Fruit fly (Drosophila melanogaster) whole organism, embryonic: ENCODE data around the gene CG34462.

Experiments
- Ada2b ChIP-seq: fragments of 200-800 bp; sonication (Bioruptor generic); IDR thresholded peaks from 2 replicates; pipeline ENCODE4 v1.3.6; 2022; ENCODE audit warnings: missing biosample characterization, missing genetic modification characterization
- Atf-2 ChIP-seq: fragments of 200-800 bp; sonication (Bioruptor generic); optimal IDR thresholded peaks from 2 replicates; lab custom pipeline; 2016; ENCODE audit warnings: missing biosample characterization, missing genetic modification characterization
- B-H1 ChIP-seq: fragments of 200-800 bp; sonication (Bioruptor generic); IDR thresholded peaks from 3 replicates; pipeline ENCODE4 v1.3.6; 2022; ENCODE audit warnings: missing biosample characterization, missing genetic modification characterization
- CG10366 ChIP-seq: fragments of 200-800 bp; sonication (Bioruptor generic); IDR thresholded peaks from 2 replicates; pipeline ENCODE4 v1.3.6; 2022; ENCODE audit warnings: missing biosample characterization, missing genetic modification characterization
- CG12155 ChIP-seq: fragments of 200-800 bp; sonication (Bioruptor generic); optimal IDR thresholded peaks from 3 replicates; lab custom pipeline; 2016; ENCODE audit warnings: missing biosample characterization, missing genetic modification characterization
- CG13424 ChIP-seq: fragments of 200-800 bp; sonication (Bioruptor generic); optimal IDR thresholded peaks from 2 replicates; lab custom pipeline; 2019; ENCODE audit warnings: missing biosample characterization, mild to moderate bottlenecking, missing genetic modification characterization, moderate library complexity
- CG13775 ChIP-seq: fragments of 200-800 bp; sonication (Bioruptor generic); optimal IDR thresholded peaks from 3 replicates; lab custom pipeline; 2017; ENCODE audit warnings: missing biosample characterization, mild to moderate bottlenecking, missing genetic modification characterization
- CG14441 ChIP-seq: fragments of 200-800 bp; sonication (Bioruptor generic); IDR thresholded peaks from 2 replicates; pipeline ENCODE4 v1.3.6; 2022; ENCODE audit warnings: missing biosample characterization, missing genetic modification characterization
- CG14710 ChIP-seq: fragments of 200-800 bp; sonication (Bioruptor generic); optimal IDR thresholded peaks from 3 replicates; lab custom pipeline; 2019; ENCODE audit warnings: missing biosample characterization, mild to moderate bottlenecking, missing genetic modification characterization, moderate library complexity
- CG15514 ChIP-seq: fragments of 200-800 bp; sonication (Bioruptor generic); optimal IDR thresholded peaks from 3 replicates; lab custom pipeline; 2017; ENCODE audit warnings: missing biosample characterization, missing genetic modification characterization, mild to moderate bottlenecking, moderate library complexity, missing genetic modification reagents
- CG1792 ChIP-seq: fragments of 200-800 bp; sonication (Bioruptor generic); optimal IDR thresholded peaks from 2 replicates; lab custom pipeline; 2016; ENCODE audit warnings: missing biosample characterization, missing genetic modification characterization
- CG31224 ChIP-seq: fragments of 200-800 bp; sonication (Bioruptor generic); IDR thresholded peaks from 2 replicates; pipeline ENCODE4 v1.3.6; 2022; ENCODE audit warnings: missing biosample characterization, missing genetic modification characterization
- CG32532 ChIP-seq: fragments of 200-800 bp; sonication (Bioruptor generic); IDR thresholded peaks from 2 replicates; pipeline ENCODE4 v1.3.6; 2022; ENCODE audit warnings: missing biosample characterization, missing genetic modification characterization
- CG32767 ChIP-seq: fragments of 200-800 bp; sonication (Bioruptor generic); IDR thresholded peaks from 2 replicates; pipeline ENCODE4 v1.3.6; 2022; ENCODE audit warnings: missing biosample characterization, missing genetic modification characterization
- CG3407 ChIP-seq: fragments of 200-800 bp; sonication (Bioruptor generic); optimal IDR thresholded peaks from 2 replicates; lab custom pipeline; 2018; ENCODE audit warnings: missing biosample characterization, mild to moderate bottlenecking, missing genetic modification characterization
- CG3838 ChIP-seq: fragments of 200-800 bp; sonication (Bioruptor generic); optimal IDR thresholded peaks from 3 replicates; lab custom pipeline; 2016; ENCODE audit warnings: missing biosample characterization, missing genetic modification characterization
- CG43689 ChIP-seq: fragments of 200-800 bp; sonication (Bioruptor generic); IDR thresholded peaks from 2 replicates; pipeline ENCODE4 v1.3.6; 2022; ENCODE audit warnings: missing biosample characterization, missing genetic modification characterization
- CG4854 ChIP-seq: fragments of 200-800 bp; sonication (Bioruptor generic); optimal IDR thresholded peaks from 2 replicates; lab custom pipeline; 2016; ENCODE audit warnings: missing biosample characterization, missing genetic modification characterization, inconsistent platforms
- CG5953 ChIP-seq: fragments of 200-800 bp; sonication (Bioruptor generic); IDR thresholded peaks from 2 replicates; pipeline ENCODE4 v1.3.6; 2022; ENCODE audit warnings: missing biosample characterization, missing genetic modification characterization
- CG6689 ChIP-seq: fragments of 200-800 bp; sonication (Bioruptor generic); IDR thresholded peaks from 2 replicates; pipeline ENCODE4 v1.3.6; 2022; ENCODE audit warnings: missing biosample characterization, missing genetic modification characterization
- CG8281 ChIP-seq: fragments of 200-800 bp; sonication (Bioruptor generic); optimal IDR thresholded peaks from 2 replicates; lab custom pipeline; 2018; ENCODE audit warnings: missing biosample characterization, mild to moderate bottlenecking, missing genetic modification characterization, moderate library complexity
- CG9932 ChIP-seq: fragments of 200-800 bp; sonication (Bioruptor generic); IDR thresholded peaks from 2 replicates; pipeline ENCODE4 v1.3.6; 2022; ENCODE audit warnings: missing biosample characterization, missing genetic modification characterization
- D19B ChIP-seq: fragments of 200-800 bp; sonication (Bioruptor generic); optimal IDR thresholded peaks from 2 replicates; lab custom pipeline; 2017; ENCODE audit warnings: missing biosample characterization, mild to moderate bottlenecking, missing genetic modification characterization
- Dek ChIP-seq: fragments of 200-800 bp; sonication (Bioruptor generic); optimal IDR thresholded peaks from 3 replicates; lab custom pipeline; 2019; ENCODE audit warnings: missing biosample characterization, mild to moderate bottlenecking, missing genetic modification characterization, moderate library complexity
- Fer3 ChIP-seq: fragments of 200-800 bp; sonication (Bioruptor generic); optimal IDR thresholded peaks from 2 replicates; lab custom pipeline; 2018; ENCODE audit warnings: missing biosample characterization, mild to moderate bottlenecking, missing genetic modification characterization, moderate library complexity
- MTF-1 ChIP-seq: fragments of 200-800 bp; sonication (Bioruptor generic); optimal IDR thresholded peaks from 2 replicates; lab custom pipeline; 2018; ENCODE audit warnings: missing biosample characterization, mild to moderate bottlenecking, missing genetic modification characterization, borderline replicate concordance
- Med ChIP-seq: fragments of 200-800 bp; sonication (Bioruptor generic); peaks from one replicate; lab custom pipeline; 2016; ENCODE audit warnings: missing biosample characterization, missing genetic modification characterization, mild to moderate bottlenecking, inconsistent platforms, moderate library complexity
- Meics ChIP-seq: fragments of 200-800 bp; sonication (Bioruptor generic); optimal IDR thresholded peaks from 2 replicates; lab custom pipeline; 2017; ENCODE audit warnings: missing biosample characterization, mild to moderate bottlenecking, missing genetic modification characterization
- Six4 ChIP-seq: fragments of 200-800 bp; sonication (Bioruptor generic); optimal IDR thresholded peaks from 2 replicates; lab custom pipeline; 2016; ENCODE audit warnings: missing biosample characterization, missing genetic modification characterization
- Xbp1 ChIP-seq: fragments of 200-800 bp; sonication (Bioruptor generic); optimal IDR thresholded peaks from 3 replicates; lab custom pipeline; 2016; ENCODE audit warnings: missing biosample characterization, mild to moderate bottlenecking, missing genetic modification characterization
- al ChIP-seq: fragments of 200-800 bp; sonication (Bioruptor generic); IDR thresholded peaks from 2 replicates; pipeline ENCODE4 v1.3.6; 2022; ENCODE audit warnings: missing biosample characterization, missing genetic modification characterization
- az2 ChIP-seq: fragments of 200-800 bp; sonication (Bioruptor generic); optimal IDR thresholded peaks from 3 replicates; lab custom pipeline; 2016; ENCODE audit warnings: missing biosample characterization, missing genetic modification characterization
- br ChIP-seq: fragments of >200 bp; optimal IDR thresholded peaks from 2 replicates; lab custom pipeline; 2017
- chm ChIP-seq: fragments of 200-800 bp; sonication (Bioruptor generic); IDR thresholded peaks from 2 replicates; pipeline ENCODE4 v1.3.6; 2022; ENCODE audit warnings: missing biosample characterization, missing genetic modification characterization
- dimm ChIP-seq: fragments of 200-800 bp; sonication (Bioruptor generic); IDR thresholded peaks from 2 replicates; pipeline ENCODE4 v1.3.6; 2022; ENCODE audit warnings: missing biosample characterization, missing genetic modification characterization
- dm ChIP-seq: fragments of 200-800 bp; sonication (Bioruptor generic); optimal IDR thresholded peaks from 3 replicates; lab custom pipeline; 2016; ENCODE audit warnings: missing biosample characterization, missing genetic modification characterization
- eve ChIP-seq, 2 experiments: fragments of >200 bp; optimal IDR thresholded peaks; 2 replicates each; lab custom pipeline; 2017; ENCODE audit warnings: missing biosample characterization in 2 of 2, missing genetic modification characterization in 2 of 2
- grau ChIP-seq: fragments of 200-800 bp; optimal IDR thresholded peaks from 3 replicates; lab custom pipeline; 2019; ENCODE audit warnings: missing biosample characterization, mild to moderate bottlenecking, missing genetic modification characterization, moderate library complexity
- lab ChIP-seq: fragments of 200-800 bp; sonication (Bioruptor generic); optimal IDR thresholded peaks from 3 replicates; lab custom pipeline; 2017; ENCODE audit warnings: missing biosample characterization, missing genetic modification characterization, mild to moderate bottlenecking, moderate library complexity, missing genetic modification reagents
- lmd ChIP-seq: fragments of 200-800 bp; sonication (Bioruptor generic); IDR thresholded peaks from 2 replicates; pipeline ENCODE4 v1.3.6; 2022; ENCODE audit warnings: missing biosample characterization, missing genetic modification characterization
- mam ChIP-seq: fragments of 200-800 bp; sonication (Bioruptor generic); optimal IDR thresholded peaks from 3 replicates; lab custom pipeline; 2016; ENCODE audit warnings: missing biosample characterization, missing genetic modification characterization
- nerfin-2 ChIP-seq: fragments of 200-800 bp; sonication (Bioruptor generic); IDR thresholded peaks from 2 replicates; pipeline ENCODE4 v1.3.6; 2022; ENCODE audit warnings: missing biosample characterization, missing genetic modification characterization; ENCODE audit not compliant: partially characterized antibody
- onecut ChIP-seq: fragments of 200-800 bp; sonication (Bioruptor generic); IDR thresholded peaks from 2 replicates; pipeline ENCODE4 v1.3.6; 2022; ENCODE audit warnings: missing biosample characterization, missing genetic modification characterization
- peb ChIP-seq: fragments of 200-800 bp; sonication (Bioruptor generic); IDR thresholded peaks from 2 replicates; pipeline ENCODE4 v1.3.6; 2022; ENCODE audit warnings: missing biosample characterization, missing genetic modification characterization
- ranshi ChIP-seq: fragments of 200-800 bp; sonication (Bioruptor generic); IDR thresholded peaks from 2 replicates; pipeline ENCODE4 v1.3.6; 2022; ENCODE audit warnings: missing biosample characterization, missing genetic modification characterization
- row ChIP-seq: fragments of 200-800 bp; sonication (Bioruptor generic); IDR thresholded peaks from 3 replicates; pipeline ENCODE4 v1.3.6; 2022; ENCODE audit warnings: missing biosample characterization, missing genetic modification characterization
- salm ChIP-seq: fragments of 200-800 bp; sonication (Bioruptor generic); optimal IDR thresholded peaks from 2 replicates; lab custom pipeline; 2018; ENCODE audit warnings: missing biosample characterization, mild to moderate bottlenecking, missing genetic modification characterization
- slbo ChIP-seq: fragments of 200-800 bp; sonication (Bioruptor generic); IDR thresholded peaks from 2 replicates; pipeline ENCODE4 v1.3.6; 2022; ENCODE audit warnings: missing biosample characterization, missing genetic modification characterization
- ssp ChIP-seq: fragments of 200-800 bp; sonication (Bioruptor generic); IDR thresholded peaks from 2 replicates; pipeline ENCODE4 v1.3.6; 2022; ENCODE audit warnings: missing biosample characterization, missing genetic modification characterization
- sug ChIP-seq: fragments of 200-800 bp; optimal IDR thresholded peaks from 2 replicates; lab custom pipeline; 2019; ENCODE audit warnings: missing biosample characterization, mild to moderate bottlenecking, missing genetic modification characterization, moderate library complexity
- tgo ChIP-seq: fragments of 200-800 bp; sonication (Bioruptor generic); IDR thresholded peaks from 3 replicates; pipeline ENCODE4 v1.3.6; 2022; ENCODE audit warnings: missing biosample characterization, missing genetic modification characterization
- vvl ChIP-seq: fragments of 200-800 bp; sonication (Bioruptor generic); IDR thresholded peaks from 2 replicates; pipeline ENCODE4 v1.3.6; 2022; ENCODE audit warnings: missing biosample characterization, missing genetic modification characterization
- wdn ChIP-seq: fragments of 200-800 bp; sonication (Bioruptor generic); IDR thresholded peaks from 2 replicates; pipeline ENCODE4 v1.3.6; 2022; ENCODE audit warnings: missing biosample characterization, missing genetic modification characterization

The CG34462 gene

DNA sequence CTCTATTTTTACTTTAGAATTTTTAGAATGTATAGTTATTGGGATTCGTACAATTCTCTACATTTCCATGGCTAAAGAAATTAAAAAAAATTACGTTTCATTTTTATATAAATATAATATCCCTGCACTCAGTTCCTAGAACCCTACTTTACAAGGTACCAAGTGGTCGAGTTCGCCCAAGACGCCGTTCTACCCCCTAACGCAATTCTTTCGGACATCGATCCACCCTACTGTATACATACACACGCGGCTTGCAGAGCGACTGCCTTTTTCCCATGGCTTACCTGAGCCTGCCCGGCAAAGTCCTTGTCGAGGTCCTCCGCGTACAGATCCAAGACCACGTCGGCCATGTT, 13.6 kb upstream of the CG34462 start (continued):
- TF ChIP-seq ssp (GFP tag; lab: Robert Waterston, UW) (no peak), CG5953 (GFP tag; lab: Robert Waterston, UW) (no peak), ranshi (0 out of 2 replicates have a peak, but pooled peaks have one; percentile 36), lab (GFP tag; lab: Kevin White, UChicago) (peak; percentile 8), peb (GFP tag; lab: Robert Waterston, UW) (no peak), tgo (peak; percentile 46; the same call in 2 of the 3 replicates), Dek (no peak), vvl (GFP tag; lab: Robert Waterston, UW) (peak; percentile 11), CG13775 (GFP tag; lab: Kevin White, UChicago) (peak; percentile 11), D19B (GFP tag; lab: Kevin White, UChicago) (peak; percentile 96), B-H1 (GFP tag; lab: Robert Waterston, UW) (no peak), br (lab: Kevin White, UChicago) (no peak), row (peak; percentile 68), CG4854 (GFP tag; lab: Kevin White, UChicago) (no peak), sug (tag; lab: Kevin White, UChicago) (no peak), al (GFP tag; lab: Robert Waterston, UW) (0 out of 2 replicates have a peak, but pooled peaks have one; percentile 4), onecut (GFP tag; lab: Robert Waterston, UW) (peak; percentile 44), CG3407 (GFP tag; lab: Kevin White, UChicago) (no peak), MTF-1 (no peak), nerfin-2 (GFP tag; lab: Robert Waterston, UW) (no peak), az2 (peak; percentile 16), CG14441 (peak; percentile 56; the same call in 1 of the 2 replicates), Xbp1 (GFP tag; lab: Kevin White, UChicago) (peak; percentile 47), CG12155 (GFP tag; lab: Kevin White, UChicago) (peak; percentile 2), CG31224 (GFP tag; lab: Robert Waterston, UW) (no peak), mam (GFP tag; lab: Kevin White, UChicago) (no peak), Ada2b (GFP tag; lab: Robert Waterston, UW) (peak; percentile 44; the same call in 1 of the 2 replicates), Meics (GFP tag; lab: Kevin White, UChicago) (peak; percentile 51), CG43689 (no peak), grau (tag; lab: Kevin White, UChicago) (peak; percentile 14), Atf-2 (GFP tag; lab: Kevin White, UChicago) (no peak), eve (GFP tag; optimal IDR thresholded peaks at IDR 0.05; lab: Kevin White, UChicago) (no peak), dimm (GFP tag; lab: Robert Waterston, UW) (no peak), Six4 (GFP tag; lab: Kevin White, UChicago) (peak; percentile 0), chm (GFP tag; lab: Robert Waterston, UW) (no peak; the same call in 1 of the 2 replicates), CG9932 (GFP tag; lab: Robert Waterston, UW) (peak; percentile 56), dm (GFP tag; lab: Kevin White, UChicago) (peak; percentile 45), CG3838 (GFP tag; lab: Kevin White, UChicago) (no peak), CG6689 (GFP tag; lab: Robert Waterston, UW) (peak; percentile 42; the same call in 1 of the 2 replicates), CG8281 (tag; lab: Kevin White, UChicago) (no peak), salm (tag; lab: Kevin White, UChicago) (no peak), CG32767 (GFP tag; lab: Robert Waterston, UW) (no peak), CG14710 (no peak), slbo (peak; percentile 57), Fer3 (tag; lab: Kevin White, UChicago) (peak; percentile 21), CG10366 (GFP tag; lab: Robert Waterston, UW) (peak; percentile 15; the same call in 1 of the 2 replicates), CG32532 (peak; percentile 53), lmd (GFP tag; lab: Robert Waterston, UW) (peak; percentile 44), Med (GFP tag; lab: Kevin White, UChicago) (peak; percentile 85), CG13424 (tag; lab: Kevin White, UChicago) (peak; percentile 17), CG15514 (GFP tag; lab: Kevin White, UChicago) (no peak), CG1792 (GFP tag; lab: Kevin White, UChicago) (no peak), wdn (no peak)
